Worm (Caenorhabditis elegans): Measurements from ENCODE around the gene F36D3.1.

ce11 chrV:16494359-16494758, 4.8 kb upstream of the F36D3.1 start, which contains the start of gene comt-2:
- TF ChIP-seq ztf-29 (GFP tag; IDR thresholded peaks at IDR 0.05) (no peak), T22C8.4 (GFP tag; IDR thresholded peaks at IDR 0.05) (no peak), cog-1 (tag; optimal IDR thresholded peaks at IDR 0.05) (no peak), klf-2 (GFP tag; conservative IDR thresholded peaks at IDR 0.05) (no peak), tab-1 (GFP tag; IDR thresholded peaks at IDR 0.05) (no peak), ref-1 (GFP tag; conservative IDR thresholded peaks at IDR 0.05) (no peak), flt-1 (GFP tag; IDR thresholded peaks at IDR 0.05) (no peak), med-1 (GFP tag; optimal IDR thresholded peaks at IDR 0.05; ENCODE audit: insufficient read depth) (no peak), ztf-23 (GFP tag; IDR thresholded peaks at IDR 0.05) (no peak)

All from whole organism, midembryonic.